Worm (Caenorhabditis elegans): Measurements from ENCODE around the gene cnnm-5.
"Not testable (repeated sequence)": the region's sequence is repeated elsewhere in the genome, so short reads cannot be mapped to it uniquely, and the experiment has no call there.

cnnm-5 gene

ce11 chrIII:3862918-3863385, 33.9 kb upstream of the cnnm-5 start, which contains the start of gene brc-1 (continued):
- TF ChIP-seq sox-4 (tag; optimal IDR thresholded peaks at IDR 0.05) = no peak
- TF ChIP-seq lir-3 (tag; optimal IDR thresholded peaks at IDR 0.05; ENCODE audit: poor library complexity) = peak; percentile 78
- TF ChIP-seq nhr-28 (tag; optimal IDR thresholded peaks at IDR 0.05) = no peak
- peak; percentile 54 for TF ChIP-seq sup-37 (GFP tag; optimal IDR thresholded peaks at IDR 0.05)
- TF ChIP-seq fkh-4 (tag; optimal IDR thresholded peaks at IDR 0.05; ENCODE audit: borderline replicate concordance) = peak; percentile 2
- TF ChIP-seq F16B12.6 (tag; optimal IDR thresholded peaks at IDR 0.05) = peak; percentile 74
- TF ChIP-seq nhr-85 (tag) = peak; percentile 81

- TF ChIP-seq elt-2 (tag; optimal IDR thresholded peaks at IDR 0.05) (peak; percentile 61), nhr-71 (tag; optimal IDR thresholded peaks at IDR 0.05) (peak; percentile 6), nhr-19 (GFP tag; conservative IDR thresholded peaks at IDR 0.05) (peak; percentile 75), efl-1 (GFP tag; optimal IDR thresholded peaks at IDR 0.05 in 1 of 2) (peak in 1 of 2 experiments; percentile 84), lin-35 (GFP tag; optimal IDR thresholded peaks at IDR 0.05) (peak in 1 of 2 experiments; percentile 52)
- TF ChIP-seq efl-1 (optimal IDR thresholded peaks at IDR 0.05) = not testable (repeated sequence)
These were observed 29.0 kb upstream of the cnnm-5 start for ce11 chrIII:3858003-3858402.

ce11 chrIII:3857007-3857406, 28.0 kb upstream of the cnnm-5 start:
- TF ChIP-seq nhr-90 (tag; optimal IDR thresholded peaks at IDR 0.05; ENCODE audit: poor library complexity) (peak; percentile 50), swsn-7 (tag; optimal IDR thresholded peaks at IDR 0.05) (peak; percentile 34), efl-1 (optimal IDR thresholded peaks at IDR 0.05) (peak; percentile 2 to 58), C04F5.9 (tag; optimal IDR thresholded peaks at IDR 0.05) (peak; percentile 43), snu-23 (GFP tag; optimal IDR thresholded peaks at IDR 0.05) (peak; percentile 64), lin-14 (GFP tag; optimal IDR thresholded peaks at IDR 0.05) (peak; percentile 58), F16B12.6 (tag; optimal IDR thresholded peaks at IDR 0.05) (peak; percentile 56), ceh-88 (GFP tag; IDR thresholded peaks at IDR 0.05) (peak; percentile 95), mab-9 (GFP tag; IDR thresholded peaks at IDR 0.05) (peak; percentile 90), pax-3 (tag; optimal IDR thresholded peaks at IDR 0.05) (peak; percentile 71), ztf-11 (tag; optimal IDR thresholded peaks at IDR 0.05) (peak in 1 of 2 experiments; percentile 23), nhr-47 (tag; optimal IDR thresholded peaks at IDR 0.05) (peak; percentile 74), nhr-71 (tag; optimal IDR thresholded peaks at IDR 0.05) (peak; percentile 79), nhr-19 (GFP tag; conservative IDR thresholded peaks at IDR 0.05) (peak; percentile 99), grh-1 (GFP tag; IDR thresholded peaks at IDR 0.05) (peak; percentile 92), xbp-1 (tag; optimal IDR thresholded peaks at IDR 0.05) (peak; percentile 46), tbx-2 (tag; optimal IDR thresholded peaks at IDR 0.05) (peak; percentile 35), rnt-1 (tag; optimal IDR thresholded peaks at IDR 0.05) (peak; percentile 39), nhr-20 (tag; optimal IDR thresholded peaks at IDR 0.05) (peak; percentile 52), nhr-85 (tag) (peak; percentile 82), unc-98 (GFP tag; IDR thresholded peaks at IDR 0.05) (peak; percentile 78; the same call in 1 of the 2 replicates), isw-1 (GFP tag; IDR thresholded peaks at IDR 0.05) (peak; percentile 95), dpl-1 (GFP tag; optimal IDR thresholded peaks at IDR 0.05) (peak in 2 of 3 experiments; percentile 28 to 45), fkh-8 (tag; optimal IDR thresholded peaks at IDR 0.05) (peak; percentile 40), lsy-2 (tag; optimal IDR thresholded peaks at IDR 0.05) (peak; percentile 79 to 93), dsc-1 (tag; optimal IDR thresholded peaks at IDR 0.05) (peak; percentile 59), egl-13 (tag; optimal IDR thresholded peaks at IDR 0.05) (peak; percentile 10), lir-3 (tag; optimal IDR thresholded peaks at IDR 0.05; ENCODE audit: poor library complexity) (peak; percentile 75), unc-86 (tag; optimal IDR thresholded peaks at IDR 0.05) (peak; percentile 26)
- TF ChIP-seq efl-1 (GFP tag; optimal IDR thresholded peaks at IDR 0.05 in 1 of 2) = not testable (repeated sequence)

- TF ChIP-seq irx-1 (tag; optimal IDR thresholded peaks at IDR 0.05) (peak; percentile 46), unc-98 (GFP tag; IDR thresholded peaks at IDR 0.05) (peak; percentile 93), nhr-47 (tag; optimal IDR thresholded peaks at IDR 0.05) (peak; percentile 74), ceh-82 (tag; optimal IDR thresholded peaks at IDR 0.05) (peak in 1 of 3 experiments; percentile 20), ceh-88 (GFP tag; IDR thresholded peaks at IDR 0.05) (peak; percentile 93), nhr-19 (GFP tag; conservative IDR thresholded peaks at IDR 0.05) (peak; percentile 99), dpl-1 (GFP tag; optimal IDR thresholded peaks at IDR 0.05) (peak; percentile 34 to 51 (median 51)), ztf-11 (tag; optimal IDR thresholded peaks at IDR 0.05) (peak in 1 of 2 experiments; percentile 51), xbp-1 (tag; optimal IDR thresholded peaks at IDR 0.05) (peak; percentile 55), nhr-71 (tag; optimal IDR thresholded peaks at IDR 0.05) (peak; percentile 71), lin-35 (GFP tag; optimal IDR thresholded peaks at IDR 0.05) (peak; percentile 7 to 45), lin-15B (tag; optimal IDR thresholded peaks at IDR 0.05) (peak; percentile 20), swsn-7 (tag; optimal IDR thresholded peaks at IDR 0.05) (peak; percentile 31), tbx-2 (tag; optimal IDR thresholded peaks at IDR 0.05) (peak; percentile 55), lin-14 (GFP tag; optimal IDR thresholded peaks at IDR 0.05) (peak; percentile 52), lsy-2 (tag; optimal IDR thresholded peaks at IDR 0.05) (peak; percentile 77 to 86), unc-86 (tag; optimal IDR thresholded peaks at IDR 0.05) (peak; percentile 44), nhr-90 (tag; optimal IDR thresholded peaks at IDR 0.05; ENCODE audit: poor library complexity) (peak; percentile 16), F16B12.6 (tag; optimal IDR thresholded peaks at IDR 0.05) (peak; percentile 76), nhr-20 (tag; optimal IDR thresholded peaks at IDR 0.05) (peak; percentile 51), mab-9 (GFP tag; IDR thresholded peaks at IDR 0.05) (peak; percentile 95), grh-1 (GFP tag; IDR thresholded peaks at IDR 0.05) (peak; percentile 87), rnt-1 (tag; optimal IDR thresholded peaks at IDR 0.05) (peak; percentile 86), snu-23 (GFP tag; optimal IDR thresholded peaks at IDR 0.05) (peak; percentile 49), isw-1 (GFP tag; IDR thresholded peaks at IDR 0.05) (peak; percentile 97), fkh-8 (tag; optimal IDR thresholded peaks at IDR 0.05) (peak; percentile 54), efl-1 (optimal IDR thresholded peaks at IDR 0.05) (peak; percentile 48 to 64), efl-1 (GFP tag; optimal IDR thresholded peaks at IDR 0.05 in 1 of 2) (peak; percentile 47 to 96), lir-3 (tag; optimal IDR thresholded peaks at IDR 0.05; ENCODE audit: poor library complexity) (peak; percentile 61), nhr-85 (tag) (peak; percentile 84)
These were observed 25.9 kb upstream of the cnnm-5 start for ce11 chrIII:3854868-3855267.

All from whole organism, L1 larva.